Worm (Caenorhabditis elegans): ENCODE measurements around the gene F46G10.1.

F46G10.1 gene

DNA sequence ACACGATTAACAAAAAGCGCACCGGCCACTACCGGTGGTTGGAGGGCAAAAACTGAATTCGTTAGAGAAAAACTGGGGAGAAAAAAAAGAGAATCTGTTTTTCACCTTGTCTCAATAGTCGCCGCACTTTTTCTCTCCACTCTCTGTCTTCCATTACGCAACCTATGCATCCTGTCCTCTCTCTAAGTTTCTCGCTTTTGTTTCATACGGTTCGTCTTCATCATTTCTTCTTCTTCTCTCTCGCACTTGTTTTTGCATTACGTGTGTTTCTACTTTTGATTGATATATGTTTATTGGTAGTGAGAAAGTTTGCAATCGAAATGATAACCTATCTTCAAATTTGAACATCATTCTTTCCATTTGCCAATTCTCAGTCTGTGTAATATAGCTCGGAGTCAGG is 9.0 kb upstream of the F46G10.1 start:
- no peak for TF ChIP-seq tab-1 (GFP tag; IDR thresholded peaks at IDR 0.05)
- TF ChIP-seq ztf-23 (GFP tag; IDR thresholded peaks at IDR 0.05), result no peak
- TF ChIP-seq ztf-29 (GFP tag; IDR thresholded peaks at IDR 0.05), result no peak
- TF ChIP-seq ref-1 (GFP tag; conservative IDR thresholded peaks at IDR 0.05), result no peak
- no peak for TF ChIP-seq klf-2 (GFP tag; conservative IDR thresholded peaks at IDR 0.05)
- no peak for TF ChIP-seq T22C8.4 (GFP tag; IDR thresholded peaks at IDR 0.05)
- no peak for TF ChIP-seq flt-1 (GFP tag; IDR thresholded peaks at IDR 0.05)
- TF ChIP-seq med-1 (GFP tag; optimal IDR thresholded peaks at IDR 0.05; ENCODE audit: insufficient read depth), result no peak
- TF ChIP-seq cog-1 (tag; optimal IDR thresholded peaks at IDR 0.05), result no peak

DNA sequence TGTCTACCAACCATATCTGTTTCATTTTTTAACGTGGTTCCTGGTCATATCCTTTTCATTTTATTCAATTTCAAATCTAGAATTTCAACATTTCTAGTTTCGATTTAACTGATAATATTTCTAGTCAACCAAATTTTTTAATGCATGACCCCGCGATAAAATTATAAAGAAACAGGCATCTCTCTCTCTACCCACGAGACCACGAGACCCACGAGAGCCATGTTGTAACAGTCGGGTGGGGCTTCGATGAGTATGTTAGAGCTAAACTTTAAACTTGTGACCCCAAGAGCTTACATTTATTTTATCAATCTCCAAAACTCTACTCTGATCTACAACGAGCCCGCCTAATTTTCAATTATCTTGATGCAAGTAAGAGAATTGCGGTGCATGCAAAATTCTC is 6.8 kb upstream of the F46G10.1 start:
- TF ChIP-seq T22C8.4 (GFP tag; IDR thresholded peaks at IDR 0.05) (no peak), med-1 (GFP tag; optimal IDR thresholded peaks at IDR 0.05; ENCODE audit: insufficient read depth) (no peak), flt-1 (GFP tag; IDR thresholded peaks at IDR 0.05) (no peak), tab-1 (GFP tag; IDR thresholded peaks at IDR 0.05) (no peak), cog-1 (tag; optimal IDR thresholded peaks at IDR 0.05) (no peak), ref-1 (GFP tag; conservative IDR thresholded peaks at IDR 0.05) (no peak), ztf-29 (GFP tag; IDR thresholded peaks at IDR 0.05) (no peak), ztf-23 (GFP tag; IDR thresholded peaks at IDR 0.05) (no peak), klf-2 (GFP tag; conservative IDR thresholded peaks at IDR 0.05) (no peak)

DNA sequence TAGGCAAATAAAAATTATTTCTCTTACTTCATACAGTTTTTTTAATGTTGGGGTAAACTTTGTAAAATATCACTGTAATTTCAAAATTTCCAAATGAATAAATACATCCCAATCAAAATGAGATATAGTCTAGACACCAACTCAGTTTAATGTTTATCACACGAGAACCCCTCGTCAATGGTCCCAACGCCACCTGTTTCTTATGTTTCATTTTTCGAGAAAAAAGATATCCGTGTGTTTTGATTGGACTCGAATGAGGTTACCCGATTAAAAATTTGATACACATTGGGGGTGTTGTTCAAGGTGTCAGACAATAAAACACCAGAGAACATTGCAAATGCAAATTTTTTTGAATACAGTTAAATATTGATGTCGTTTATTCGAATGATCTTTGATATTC is 6.0 kb upstream of the F46G10.1 start:
- no peak for TF ChIP-seq T22C8.4 (GFP tag; IDR thresholded peaks at IDR 0.05)
- no peak for TF ChIP-seq med-1 (GFP tag; optimal IDR thresholded peaks at IDR 0.05; ENCODE audit: insufficient read depth)
- no peak for TF ChIP-seq ztf-29 (GFP tag; IDR thresholded peaks at IDR 0.05)
- no peak for TF ChIP-seq ztf-23 (GFP tag; IDR thresholded peaks at IDR 0.05)
- no peak for TF ChIP-seq ref-1 (GFP tag; conservative IDR thresholded peaks at IDR 0.05)
- TF ChIP-seq tab-1 (GFP tag; IDR thresholded peaks at IDR 0.05), result no peak
- no peak for TF ChIP-seq flt-1 (GFP tag; IDR thresholded peaks at IDR 0.05)
- no peak for TF ChIP-seq klf-2 (GFP tag; conservative IDR thresholded peaks at IDR 0.05)
- TF ChIP-seq cog-1 (tag; optimal IDR thresholded peaks at IDR 0.05), result no peak

DNA sequence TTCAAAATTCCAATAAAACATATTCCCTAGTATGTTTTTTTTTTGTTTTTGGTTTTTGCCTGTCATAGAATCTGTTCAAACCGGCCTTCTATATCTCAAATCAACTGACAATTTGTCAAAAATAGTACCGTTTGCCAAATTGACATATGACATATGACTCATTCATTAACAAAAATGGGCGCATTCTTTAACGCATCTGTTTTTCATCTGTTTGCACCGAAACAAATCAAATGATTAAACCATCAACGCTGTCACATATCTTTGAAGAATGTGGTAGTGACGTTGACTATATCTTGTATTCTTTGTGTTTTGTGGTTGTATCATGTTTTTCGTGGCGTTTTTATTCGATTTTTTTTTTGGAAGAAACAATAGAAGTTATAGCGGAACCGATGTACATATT is 3.5 kb upstream of the F46G10.1 start:
- TF ChIP-seq tab-1 (GFP tag; IDR thresholded peaks at IDR 0.05) (no peak), med-1 (GFP tag; optimal IDR thresholded peaks at IDR 0.05; ENCODE audit: insufficient read depth) (no peak)

DNA sequence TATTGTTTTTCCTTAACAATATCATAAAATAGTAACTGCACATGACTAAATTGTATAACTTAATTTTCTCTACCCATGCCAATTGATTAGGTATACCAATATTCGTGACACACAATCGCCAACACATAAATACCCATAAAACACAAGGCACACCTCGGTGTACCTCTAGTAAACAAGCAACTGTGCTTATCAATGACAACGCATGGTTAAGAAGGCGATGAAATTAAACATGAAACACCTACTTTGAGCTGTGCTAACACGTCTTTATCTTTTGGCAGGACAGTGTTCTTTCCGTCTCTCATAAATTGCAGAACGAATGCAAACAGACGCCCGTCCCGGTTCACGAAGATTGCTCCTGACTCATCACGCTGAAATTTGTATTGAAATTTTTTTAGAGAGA is 792 bp downstream of the F46G10.1 start:
- no peak for TF ChIP-seq tab-1 (GFP tag; IDR thresholded peaks at IDR 0.05)
- no peak for TF ChIP-seq cog-1 (tag; optimal IDR thresholded peaks at IDR 0.05)
- no peak for TF ChIP-seq klf-2 (GFP tag; conservative IDR thresholded peaks at IDR 0.05)
- TF ChIP-seq ztf-23 (GFP tag; IDR thresholded peaks at IDR 0.05), result no peak
- TF ChIP-seq ref-1 (GFP tag; conservative IDR thresholded peaks at IDR 0.05), result no peak
- no peak for TF ChIP-seq flt-1 (GFP tag; IDR thresholded peaks at IDR 0.05)
- TF ChIP-seq ztf-29 (GFP tag; IDR thresholded peaks at IDR 0.05), result no peak
- TF ChIP-seq med-1 (GFP tag; optimal IDR thresholded peaks at IDR 0.05; ENCODE audit: insufficient read depth), result no peak
- TF ChIP-seq T22C8.4 (GFP tag; IDR thresholded peaks at IDR 0.05), result no peak

DNA sequence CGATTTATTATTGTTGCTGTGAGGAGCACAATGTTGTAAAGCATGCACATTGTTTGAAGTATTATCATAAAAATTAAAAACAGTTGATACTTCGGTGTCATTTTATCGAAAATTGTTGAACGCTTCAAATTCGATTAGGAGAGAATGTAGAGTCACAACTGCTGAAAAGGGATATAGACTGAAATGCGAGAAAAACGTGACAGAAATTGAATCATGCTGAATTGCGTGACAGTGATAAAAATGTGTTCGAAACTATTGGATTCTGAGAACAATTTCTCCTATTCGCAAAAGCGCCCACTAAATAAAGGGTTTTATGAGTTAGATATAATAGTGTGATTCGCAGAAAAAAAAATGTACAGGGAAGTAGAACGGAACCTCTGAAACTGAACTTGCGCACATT is 2.8 kb downstream of the F46G10.1 start, which contains the start of gene srxa-8:
Gene srxa-8, minus strand, starts transcription at position 101 of the 400 bp plus-strand sequence.
- TF ChIP-seq ref-1 (GFP tag; conservative IDR thresholded peaks at IDR 0.05) (no peak), cog-1 (tag; optimal IDR thresholded peaks at IDR 0.05) (no peak), klf-2 (GFP tag; conservative IDR thresholded peaks at IDR 0.05) (no peak), T22C8.4 (GFP tag; IDR thresholded peaks at IDR 0.05) (no peak), flt-1 (GFP tag; IDR thresholded peaks at IDR 0.05) (no peak), med-1 (GFP tag; optimal IDR thresholded peaks at IDR 0.05; ENCODE audit: insufficient read depth) (no peak), tab-1 (GFP tag; IDR thresholded peaks at IDR 0.05) (no peak), ztf-29 (GFP tag; IDR thresholded peaks at IDR 0.05) (no peak), ztf-23 (GFP tag; IDR thresholded peaks at IDR 0.05) (no peak)

DNA sequence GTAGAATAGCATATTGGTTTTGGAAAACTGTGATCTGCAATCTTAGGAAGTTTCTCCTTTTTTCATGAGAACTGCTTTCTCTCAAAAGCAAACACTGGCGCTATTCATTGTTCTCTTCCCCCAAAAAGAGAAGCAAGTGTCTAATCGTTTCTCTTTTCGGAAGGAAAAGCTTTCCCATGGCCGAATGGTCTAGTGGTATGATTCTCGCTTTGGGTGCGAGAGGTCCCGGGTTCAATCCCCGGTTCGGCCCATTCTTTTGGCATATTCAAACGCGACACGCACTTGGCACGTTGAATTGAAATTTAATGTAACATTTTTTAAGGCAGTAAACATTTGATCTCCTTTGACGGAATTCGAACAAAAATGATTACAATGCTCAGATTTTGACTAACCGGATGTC is 3.7 kb downstream of the F46G10.1 start:
- TF ChIP-seq flt-1 (GFP tag; IDR thresholded peaks at IDR 0.05) (no peak), T22C8.4 (GFP tag; IDR thresholded peaks at IDR 0.05) (no peak), ztf-23 (GFP tag; IDR thresholded peaks at IDR 0.05) (no peak), med-1 (GFP tag; optimal IDR thresholded peaks at IDR 0.05; ENCODE audit: insufficient read depth) (no peak), ztf-29 (GFP tag; IDR thresholded peaks at IDR 0.05) (no peak), klf-2 (GFP tag; conservative IDR thresholded peaks at IDR 0.05) (no peak), tab-1 (GFP tag; IDR thresholded peaks at IDR 0.05) (no peak), cog-1 (tag; optimal IDR thresholded peaks at IDR 0.05) (no peak), ref-1 (GFP tag; conservative IDR thresholded peaks at IDR 0.05) (no peak)

DNA sequence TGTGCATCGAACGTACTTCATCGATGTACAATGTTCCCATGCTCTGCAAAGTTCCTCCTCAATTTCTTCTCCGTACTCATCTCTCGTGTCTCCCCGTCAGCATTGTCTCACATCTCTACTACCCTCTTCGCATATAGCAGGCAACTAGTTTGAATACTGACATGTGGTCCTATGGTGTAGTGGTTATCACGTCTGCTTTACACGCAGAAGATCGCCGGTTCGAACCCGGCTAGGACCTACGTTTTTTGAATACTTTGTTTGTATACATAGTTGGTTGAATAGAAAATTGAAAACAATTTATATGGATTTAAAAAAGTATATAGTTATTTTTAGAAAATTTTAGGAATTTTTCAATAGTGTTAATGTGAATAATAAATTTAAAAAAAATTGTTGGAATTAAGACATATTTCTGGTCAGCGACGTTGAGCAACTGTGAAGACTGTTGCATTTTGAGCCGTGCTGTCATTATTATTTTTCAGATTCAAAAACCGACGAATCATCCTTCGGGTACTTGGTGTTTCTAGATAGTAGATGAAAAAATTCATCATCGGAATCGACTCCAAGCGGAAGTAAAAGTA is 4.6 kb downstream of the F46G10.1 start:
- TF ChIP-seq ztf-29 (GFP tag; IDR thresholded peaks at IDR 0.05), result peak; percentile 96
- TF ChIP-seq tab-1 (GFP tag; IDR thresholded peaks at IDR 0.05), result peak; percentile 96
- TF ChIP-seq cog-1 (tag; optimal IDR thresholded peaks at IDR 0.05), result peak; percentile 97
- TF ChIP-seq klf-2 (GFP tag; conservative IDR thresholded peaks at IDR 0.05), result peak; percentile 94
- TF ChIP-seq med-1 (GFP tag; optimal IDR thresholded peaks at IDR 0.05; ENCODE audit: insufficient read depth), result peak; percentile 65
- peak; percentile 97 for TF ChIP-seq ztf-23 (GFP tag; IDR thresholded peaks at IDR 0.05)
- TF ChIP-seq flt-1 (GFP tag; IDR thresholded peaks at IDR 0.05), result peak; percentile 97
- TF ChIP-seq T22C8.4 (GFP tag; IDR thresholded peaks at IDR 0.05), result peak; percentile 95
- TF ChIP-seq ref-1 (GFP tag; conservative IDR thresholded peaks at IDR 0.05), result peak; percentile 91

DNA sequence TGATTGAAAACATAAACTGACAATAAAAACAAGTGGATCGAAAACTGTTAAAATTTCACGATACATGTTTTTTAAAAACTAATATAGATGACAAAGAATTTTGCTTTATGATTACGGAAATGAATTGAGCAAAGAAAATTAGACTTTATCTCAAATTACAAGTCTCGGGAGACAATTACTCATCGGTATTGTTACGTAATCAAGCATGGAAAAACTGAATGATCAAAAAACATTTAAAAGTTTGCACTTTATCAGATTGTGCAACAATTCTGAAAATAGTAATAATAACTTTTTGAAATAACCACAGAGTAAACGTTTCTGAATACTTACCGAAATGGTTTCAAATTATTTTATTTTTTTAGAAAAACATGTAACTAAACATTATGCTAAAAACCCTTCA is 5.8 kb downstream of the F46G10.1 start, which contains the start of gene srd-43:
Gene srd-43, minus strand, starts transcription at position 66 of the 400 bp plus-strand sequence.
- TF ChIP-seq ztf-29 (GFP tag; IDR thresholded peaks at IDR 0.05) (no peak), med-1 (GFP tag; optimal IDR thresholded peaks at IDR 0.05; ENCODE audit: insufficient read depth) (no peak), T22C8.4 (GFP tag; IDR thresholded peaks at IDR 0.05) (no peak), tab-1 (GFP tag; IDR thresholded peaks at IDR 0.05) (no peak), ztf-23 (GFP tag; IDR thresholded peaks at IDR 0.05) (no peak), klf-2 (GFP tag; conservative IDR thresholded peaks at IDR 0.05) (no peak), cog-1 (tag; optimal IDR thresholded peaks at IDR 0.05) (no peak)

DNA sequence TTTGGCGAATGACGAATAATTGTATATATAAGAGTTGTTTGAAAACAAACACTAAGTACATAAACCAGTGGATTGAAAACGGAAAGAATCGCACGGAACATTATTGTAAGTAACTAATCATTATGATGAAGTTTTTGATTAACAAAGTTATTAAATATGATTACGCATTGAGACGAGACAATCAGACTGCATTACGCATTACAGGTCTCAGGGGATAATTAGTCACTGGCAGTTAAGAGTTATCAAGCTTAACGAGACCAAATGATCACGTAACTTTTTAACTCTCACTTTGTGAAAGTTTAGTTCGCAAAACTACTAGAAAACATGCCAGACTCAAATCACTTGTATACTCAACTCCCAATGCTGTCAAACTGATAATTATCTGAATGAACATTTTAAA is 8.2 kb downstream of the F46G10.1 start, which contains the start of gene srd-42:
Gene srd-42, minus strand, starts transcription at position 101 of the 400 bp plus-strand sequence.
- no peak for TF ChIP-seq med-1 (GFP tag; optimal IDR thresholded peaks at IDR 0.05; ENCODE audit: insufficient read depth)
- no peak for TF ChIP-seq cog-1 (tag; optimal IDR thresholded peaks at IDR 0.05)
- TF ChIP-seq tab-1 (GFP tag; IDR thresholded peaks at IDR 0.05), result no peak
- no peak for TF ChIP-seq ztf-23 (GFP tag; IDR thresholded peaks at IDR 0.05)
- TF ChIP-seq klf-2 (GFP tag; conservative IDR thresholded peaks at IDR 0.05), result no peak
